Fruit fly (Drosophila melanogaster): Measurements from ENCODE around the gene RpL37A.

Gene RpL37A

dm6 chr2L:5080225-5080867 is 9.6 kb downstream of the RpL37A start (continued):
- TF ChIP-seq Eip75B (GFP tag; optimal IDR thresholded peaks at IDR 0.05) (peak; percentile 56), CG6276 (GFP tag; optimal IDR thresholded peaks at IDR 0.05) (peak; percentile 95), Sox14 (GFP tag; optimal IDR thresholded peaks at IDR 0.05) (peak; percentile 49), acj6 (GFP tag; optimal IDR thresholded peaks at IDR 0.05) (peak; percentile 80), CG8319 (GFP tag; optimal IDR thresholded peaks at IDR 0.05) (no peak), net (GFP tag; optimal IDR thresholded peaks at IDR 0.05) (peak; percentile 77), CG31627 (GFP tag; optimal IDR thresholded peaks at IDR 0.05) (no peak), Sox15 (GFP tag; optimal IDR thresholded peaks at IDR 0.05) (no peak), Hr4 (GFP tag; optimal IDR thresholded peaks at IDR 0.05) (peak; percentile 85), CG34406 (GFP tag; optimal IDR thresholded peaks at IDR 0.05) (peak; percentile 52), CG10631 (GFP tag; optimal IDR thresholded peaks at IDR 0.05) (peak; percentile 83), CG1621 (tag; optimal IDR thresholded peaks at IDR 0.05) (peak; percentile 58), dsx (GFP tag; optimal IDR thresholded peaks at IDR 0.05; ENCODE audit: poor library complexity, severe bottlenecking) (peak; percentile 78), CG8632 (GFP tag; optimal IDR thresholded peaks at IDR 0.05) (peak; percentile 64), CG16779 (tag; optimal IDR thresholded peaks at IDR 0.05) (peak; percentile 70), eg (GFP tag; IDR thresholded peaks at IDR 0.05) (peak; percentile 72; the same call in 1 of the 3 replicates), pdm3 (GFP tag; optimal IDR thresholded peaks at IDR 0.05) (no peak), spab (GFP tag; optimal IDR thresholded peaks at IDR 0.05) (peak; percentile 80), CG11762 (GFP tag; optimal IDR thresholded peaks at IDR 0.05; ENCODE audit: insufficient read depth) (peak; percentile 70), Gug (GFP tag; IDR thresholded peaks at IDR 0.05) (peak; percentile 85), ss (GFP tag; optimal IDR thresholded peaks at IDR 0.05) (peak; percentile 87 to 90)

dm6 chr2L:5084586-5085257 is 14.0 kb downstream of the RpL37A start:
- no peak for TF ChIP-seq CG7368 (GFP tag; optimal IDR thresholded peaks at IDR 0.05)
- TF ChIP-seq dac (GFP tag; optimal IDR thresholded peaks at IDR 0.05) = no peak
- TF ChIP-seq fd59A (GFP tag; optimal IDR thresholded peaks at IDR 0.05) = no peak
- TF ChIP-seq Sox14 (GFP tag; optimal IDR thresholded peaks at IDR 0.05) = peak; percentile 33
- peak; percentile 29 for TF ChIP-seq Eip78C (GFP tag)
- TF ChIP-seq CG31627 (GFP tag; optimal IDR thresholded peaks at IDR 0.05) = peak; percentile 28
- peak; percentile 19 for TF ChIP-seq Ets21C (GFP tag; optimal IDR thresholded peaks at IDR 0.05)
- peak; percentile 43 for TF ChIP-seq svp (GFP tag)
- no peak for TF ChIP-seq CG6854 (GFP tag; optimal IDR thresholded peaks at IDR 0.05)
- TF ChIP-seq fkh (GFP tag; optimal IDR thresholded peaks at IDR 0.05) = peak; percentile 12
- peak; percentile 24 for TF ChIP-seq topi (GFP tag; optimal IDR thresholded peaks at IDR 0.05)
- TF ChIP-seq vri (GFP tag; optimal IDR thresholded peaks at IDR 0.05) = peak; percentile 57
- TF ChIP-seq lz (GFP tag; optimal IDR thresholded peaks at IDR 0.05) = peak; percentile 52
- no peak for TF ChIP-seq CG6163 (GFP tag; IDR thresholded peaks at IDR 0.05)
- no peak for TF ChIP-seq net (GFP tag; optimal IDR thresholded peaks at IDR 0.05)
- TF ChIP-seq Met (GFP tag; optimal IDR thresholded peaks at IDR 0.05) = peak; percentile 47
- TF ChIP-seq esn (GFP tag; optimal IDR thresholded peaks at IDR 0.05) = peak; percentile 52
- TF ChIP-seq CG32006 (GFP tag; optimal IDR thresholded peaks at IDR 0.05) = peak; percentile 20

- no peak for TF ChIP-seq net (GFP tag; optimal IDR thresholded peaks at IDR 0.05)
- peak; percentile 57 for TF ChIP-seq Eip78C (GFP tag)
- TF ChIP-seq CG6792 (GFP tag; optimal IDR thresholded peaks at IDR 0.05) = no peak
- peak; percentile 73 for TF ChIP-seq svp (GFP tag)
- TF ChIP-seq CG11902 (GFP tag; optimal IDR thresholded peaks at IDR 0.05) = no peak
- TF ChIP-seq lz (GFP tag; optimal IDR thresholded peaks at IDR 0.05) = peak; percentile 7
- peak; percentile 18 for TF ChIP-seq Sox102F (GFP tag; optimal IDR thresholded peaks at IDR 0.05)
- TF ChIP-seq Sox14 (GFP tag; optimal IDR thresholded peaks at IDR 0.05) = no peak
- TF ChIP-seq salr (GFP tag; optimal IDR thresholded peaks at IDR 0.05) = peak in 1 of 2 experiments; percentile 9
- TF ChIP-seq dsx (GFP tag; optimal IDR thresholded peaks at IDR 0.05; ENCODE audit: poor library complexity, severe bottlenecking) = no peak
- TF ChIP-seq CG10669 (GFP tag; optimal IDR thresholded peaks at IDR 0.05) = no peak
- 0 out of 3 replicates have a peak, but pooled peaks have one; percentile 50 for TF ChIP-seq eg (GFP tag; IDR thresholded peaks at IDR 0.05)
- TF ChIP-seq CG8119 (GFP tag; IDR thresholded peaks at IDR 0.05) = peak; percentile 49; the same call in 1 of the 3 replicates
- TF ChIP-seq spab (GFP tag; optimal IDR thresholded peaks at IDR 0.05) = no peak
- TF ChIP-seq CG11294 (GFP tag; IDR thresholded peaks at IDR 0.05) = peak; percentile 19; the same call in 1 of the 2 replicates
- TF ChIP-seq Met (GFP tag; optimal IDR thresholded peaks at IDR 0.05) = peak; percentile 43
- TF ChIP-seq CG16779 (tag; optimal IDR thresholded peaks at IDR 0.05) = no peak
- peak; percentile 79 for TF ChIP-seq CG15336 (GFP tag; IDR thresholded peaks at IDR 0.05)
- no peak for TF ChIP-seq Hr38 (GFP tag; optimal IDR thresholded peaks at IDR 0.05)
- no peak for TF ChIP-seq fd59A (GFP tag; optimal IDR thresholded peaks at IDR 0.05)
- TF ChIP-seq Lpt (GFP tag; optimal IDR thresholded peaks at IDR 0.05) = no peak
- TF ChIP-seq CG6276 (GFP tag; optimal IDR thresholded peaks at IDR 0.05) = peak; percentile 11
These were observed 14.8 kb downstream of the RpL37A start for dm6 chr2L:5085561-5085960.

Measured in whole organism, prepupa.